Worm (Caenorhabditis elegans): ENCODE measurements around the gene nceh-1.

Gene nceh-1

ce11 chrV:19358039-19358438, 19.2 kb upstream of the nceh-1 start:
- TF ChIP-seq unc-42 (tag; optimal IDR thresholded peaks at IDR 0.05), result peak; percentile 87
- peak; percentile 16 for TF ChIP-seq ceh-31 (tag; optimal IDR thresholded peaks at IDR 0.05)
- TF ChIP-seq gmeb-2 (tag; optimal IDR thresholded peaks at IDR 0.05), result no peak
- no peak for TF ChIP-seq Y22D7AL.16 (tag; optimal IDR thresholded peaks at IDR 0.05)
- no peak for TF ChIP-seq pha-2 (tag; optimal IDR thresholded peaks at IDR 0.05)
- TF ChIP-seq unc-86 (tag; optimal IDR thresholded peaks at IDR 0.05), result no peak
- no peak for TF ChIP-seq ceh-45 (GFP tag; IDR thresholded peaks at IDR 0.05)
- TF ChIP-seq ref-2 (tag; optimal IDR thresholded peaks at IDR 0.05), result no peak
- no peak for TF ChIP-seq ceh-6 (GFP tag; optimal IDR thresholded peaks at IDR 0.05)
- no peak for TF ChIP-seq unc-3 (GFP tag; conservative IDR thresholded peaks at IDR 0.05)
- TF ChIP-seq unc-3 (tag; optimal IDR thresholded peaks at IDR 0.05), result no peak
- TF ChIP-seq sdc-2 (tag; optimal IDR thresholded peaks at IDR 0.05), result no peak
- peak; percentile 44 for TF ChIP-seq pag-3 (tag; optimal IDR thresholded peaks at IDR 0.05; ENCODE audit: borderline replicate concordance)

ce11 chrV:19362568-19362967, 14.7 kb upstream of the nceh-1 start, which contains the start of gene C14B4.2:
TSS of gene C14B4.2 (minus strand) at chrV:19362668.
- TF ChIP-seq hlh-15 (tag; optimal IDR thresholded peaks at IDR 0.05), result no peak
- TF ChIP-seq ceh-45 (GFP tag; IDR thresholded peaks at IDR 0.05), result no peak
- no peak for TF ChIP-seq ztf-16 (tag; optimal IDR thresholded peaks at IDR 0.05)
- TF ChIP-seq elt-4 (tag; optimal IDR thresholded peaks at IDR 0.05), result no peak
- no peak for TF ChIP-seq pha-2 (tag; optimal IDR thresholded peaks at IDR 0.05)
- TF ChIP-seq ceh-6 (GFP tag; optimal IDR thresholded peaks at IDR 0.05), result no peak
- no peak for TF ChIP-seq ttx-3 (tag; optimal IDR thresholded peaks at IDR 0.05)
- TF ChIP-seq ceh-22 (tag; optimal IDR thresholded peaks at IDR 0.05), result no peak
- TF ChIP-seq ceh-30 (tag; optimal IDR thresholded peaks at IDR 0.05), result no peak
- no peak for TF ChIP-seq fax-1 (tag; optimal IDR thresholded peaks at IDR 0.05)
- no peak for TF ChIP-seq C08G9.2 (tag; optimal IDR thresholded peaks at IDR 0.05)
- TF ChIP-seq ahr-1 (tag; optimal IDR thresholded peaks at IDR 0.05), result no peak

DNA sequence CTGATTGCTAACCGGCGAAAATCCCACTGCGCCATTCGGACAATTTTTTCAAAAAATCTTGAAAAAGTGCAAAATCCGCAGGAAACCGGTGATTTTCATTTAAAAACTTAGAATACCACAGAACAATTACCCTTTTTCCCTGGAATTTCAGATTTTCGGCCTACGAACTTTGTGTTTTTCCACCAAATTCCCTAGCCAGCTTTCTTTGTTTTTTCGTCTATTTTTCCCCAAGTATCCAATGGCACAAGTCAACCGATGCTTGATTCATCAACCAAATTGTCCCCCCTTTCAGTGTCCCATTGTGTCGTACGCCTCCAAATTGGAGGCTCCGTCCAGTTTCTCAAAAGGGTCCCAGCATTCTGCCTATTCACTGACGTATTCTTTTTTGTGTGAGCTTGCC, 7.1 kb upstream of the nceh-1 start, which contains the start of gene Y43F8A.1:
Gene Y43F8A.1 (plus strand): TSS at position 301 of the 400 bp plus-strand sequence.
- TF ChIP-seq npax-4 (tag; optimal IDR thresholded peaks at IDR 0.05) (no peak), pat-9 (tag; optimal IDR thresholded peaks at IDR 0.05) (no peak), ceh-14 (tag; optimal IDR thresholded peaks at IDR 0.05) (no peak), ztf-16 (tag; optimal IDR thresholded peaks at IDR 0.05) (no peak), eyg-1 (tag; optimal IDR thresholded peaks at IDR 0.05) (no peak), hlh-13 (GFP tag; optimal IDR thresholded peaks at IDR 0.05) (no peak), ceh-9 (tag; optimal IDR thresholded peaks at IDR 0.05) (no peak), nhr-232 (tag; optimal IDR thresholded peaks at IDR 0.05) (no peak), sox-4 (tag; optimal IDR thresholded peaks at IDR 0.05) (no peak), zip-5 (tag; optimal IDR thresholded peaks at IDR 0.05) (no peak), ceh-18 (tag; optimal IDR thresholded peaks at IDR 0.05) (no peak), unc-86 (tag; optimal IDR thresholded peaks at IDR 0.05) (no peak), ceh-24 (tag; optimal IDR thresholded peaks at IDR 0.05) (no peak)

ce11 chrV:19371253-19371652, 6.0 kb upstream of the nceh-1 start, which contains the start of gene Y43F8A.2:
TSS of gene Y43F8A.2 (plus strand) at chrV:19371553.
- no peak for TF ChIP-seq ref-2 (tag; optimal IDR thresholded peaks at IDR 0.05)
- no peak for TF ChIP-seq pag-3 (tag; optimal IDR thresholded peaks at IDR 0.05; ENCODE audit: borderline replicate concordance)
- TF ChIP-seq pqm-1 (tag; optimal IDR thresholded peaks at IDR 0.05), result no peak

DNA sequence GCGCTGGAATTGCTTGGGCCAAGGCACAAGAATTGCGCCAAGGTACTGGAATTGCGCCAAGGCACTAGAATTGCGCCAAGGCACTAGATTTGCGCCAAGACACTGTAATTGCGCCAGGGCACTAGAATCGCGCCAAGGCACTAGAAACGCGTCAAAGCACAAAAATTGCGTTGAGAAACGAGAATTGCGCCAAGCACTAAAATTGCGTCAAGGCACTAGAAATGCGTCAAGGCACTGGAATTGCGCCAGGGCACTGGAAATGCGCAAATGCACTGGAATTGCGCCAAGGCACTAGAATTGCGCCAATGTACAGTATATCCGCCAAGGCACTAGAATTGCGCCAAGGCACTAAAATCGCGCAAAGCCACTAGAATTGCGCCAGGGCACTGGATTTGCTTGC, 5.5 kb upstream of the nceh-1 start:
- TF ChIP-seq ceh-24 (tag; optimal IDR thresholded peaks at IDR 0.05), result peak; percentile 10
- no peak for TF ChIP-seq ztf-16 (tag; optimal IDR thresholded peaks at IDR 0.05)
- peak; percentile 54 for TF ChIP-seq pag-3 (tag; optimal IDR thresholded peaks at IDR 0.05; ENCODE audit: borderline replicate concordance)
- TF ChIP-seq F13H6.1 (tag; optimal IDR thresholded peaks at IDR 0.05), result no peak
- TF ChIP-seq K09A11.1 (tag; optimal IDR thresholded peaks at IDR 0.05; ENCODE audit: insufficient read depth), result no peak
- no peak for TF ChIP-seq ceh-45 (GFP tag; IDR thresholded peaks at IDR 0.05)
- no peak for TF ChIP-seq unc-3 (GFP tag; conservative IDR thresholded peaks at IDR 0.05)
- no peak for TF ChIP-seq unc-3 (tag; optimal IDR thresholded peaks at IDR 0.05)
- TF ChIP-seq fax-1 (tag; optimal IDR thresholded peaks at IDR 0.05), result no peak
- TF ChIP-seq C08G9.2 (tag; optimal IDR thresholded peaks at IDR 0.05), result no peak
- TF ChIP-seq unc-86 (tag; optimal IDR thresholded peaks at IDR 0.05), result no peak
- no peak for TF ChIP-seq gmeb-2 (tag; optimal IDR thresholded peaks at IDR 0.05)
- no peak for TF ChIP-seq ceh-9 (tag; optimal IDR thresholded peaks at IDR 0.05)
- TF ChIP-seq lin-11 (tag; optimal IDR thresholded peaks at IDR 0.05), result no peak
- TF ChIP-seq hlh-30 (tag; optimal IDR thresholded peaks at IDR 0.05; ENCODE audit: insufficient read depth), result no peak
- no peak for TF ChIP-seq hlh-13 (GFP tag; optimal IDR thresholded peaks at IDR 0.05)
